Fruit fly (Drosophila melanogaster) whole organism, wandering third instar larva: Measurements from ENCODE around the gene Snoo.

Source experiments
- Abd-B ChIP-seq: fragments of >200 bp; optimal IDR thresholded peaks from 2 replicates; lab custom pipeline; 2017; ENCODE audit warnings: missing biosample characterization, missing genetic modification characterization
- Dif ChIP-seq: fragments of 200-275, 200-300 bp; sonication (Bioruptor generic); optimal IDR thresholded peaks from 2 replicates; lab custom pipeline; 2018; ENCODE audit warnings: missing biosample characterization, missing genetic modification characterization; ENCODE audit not compliant: partially characterized antibody
- HLH106 ChIP-seq: fragments of 200-800 bp; optimal IDR thresholded peaks from 3 replicates; lab custom pipeline; 2019; ENCODE audit warnings: missing biosample characterization, mild to moderate bottlenecking, missing genetic modification characterization, moderate library complexity
- Myc ChIP-seq: fragments of >200 bp; optimal IDR thresholded peaks from 2 replicates; lab custom pipeline; 2017
- OdsH ChIP-seq: fragments of 200-800 bp; sonication (Bioruptor generic); optimal IDR thresholded peaks from 2 replicates; lab custom pipeline; 2016; ENCODE audit warnings: missing biosample characterization, mild to moderate bottlenecking, missing genetic modification characterization
- ey ChIP-seq: fragments of 200-800 bp; sonication (Bioruptor generic); optimal IDR thresholded peaks from 2 replicates; lab custom pipeline; 2016; ENCODE audit warnings: missing biosample characterization, missing genetic modification characterization
- fru ChIP-seq: fragments of 200-800 bp; sonication (Bioruptor generic); optimal IDR thresholded peaks from 3 replicates; lab custom pipeline; 2016; ENCODE audit warnings: missing biosample characterization, mild to moderate bottlenecking, missing genetic modification characterization
- lola ChIP-seq: fragments of >200 bp; optimal IDR thresholded peaks from 2 replicates; lab custom pipeline; 2017; ENCODE audit warnings: missing biosample characterization, missing genetic modification characterization

- no peak for TF ChIP-seq lola (GFP tag; lab: Kevin White, UChicago)
- no peak for TF ChIP-seq ey (GFP tag; lab: Kevin White, UChicago)
- TF ChIP-seq Dif (GFP tag; lab: Kevin White, UChicago): no peak
- no peak for TF ChIP-seq fru (GFP tag; lab: Kevin White, UChicago)
- no peak for TF ChIP-seq Myc (lab: Kevin White, UChicago)
- TF ChIP-seq OdsH: no peak
- no peak for TF ChIP-seq Abd-B
- no peak for TF ChIP-seq HLH106
Observed at dm6 chr2L:7922088-7922487, 61.9 kb downstream of the Snoo start.
